Worm (Caenorhabditis elegans): ENCODE results near the gene T28A11.19.

Gene T28A11.19

DNA sequence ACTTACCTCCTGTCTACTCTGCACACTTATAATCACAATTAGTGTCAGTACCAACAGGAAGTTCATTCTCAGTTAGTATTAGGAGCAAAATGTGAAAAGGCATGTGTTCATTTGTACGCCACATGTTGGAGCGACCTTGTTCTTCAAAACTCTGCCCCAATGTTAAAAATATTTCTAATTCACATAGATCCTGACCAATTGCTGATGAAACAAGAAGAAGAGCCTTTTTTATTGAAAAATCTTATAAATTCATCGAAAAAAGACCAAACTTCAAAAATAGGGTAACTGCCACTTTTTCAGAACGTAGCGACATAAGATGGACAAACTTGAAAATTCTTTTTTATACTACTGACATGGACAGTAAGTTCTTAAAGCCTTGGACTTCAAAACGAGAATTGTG lies 3.1 kb downstream of the T28A11.19 start, which contains the start of gene T28A11.17:
Gene T28A11.17 (minus strand): TSS at position 101 of the 400 bp plus-strand sequence.
- TF ChIP-seq snpc-4 (tag; optimal IDR thresholded peaks at IDR 0.05) (no peak), nhr-23 (tag; optimal IDR thresholded peaks at IDR 0.05) (no peak), nhr-43 (tag; optimal IDR thresholded peaks at IDR 0.05; ENCODE audit: poor library complexity, severe bottlenecking) (no peak)

DNA sequence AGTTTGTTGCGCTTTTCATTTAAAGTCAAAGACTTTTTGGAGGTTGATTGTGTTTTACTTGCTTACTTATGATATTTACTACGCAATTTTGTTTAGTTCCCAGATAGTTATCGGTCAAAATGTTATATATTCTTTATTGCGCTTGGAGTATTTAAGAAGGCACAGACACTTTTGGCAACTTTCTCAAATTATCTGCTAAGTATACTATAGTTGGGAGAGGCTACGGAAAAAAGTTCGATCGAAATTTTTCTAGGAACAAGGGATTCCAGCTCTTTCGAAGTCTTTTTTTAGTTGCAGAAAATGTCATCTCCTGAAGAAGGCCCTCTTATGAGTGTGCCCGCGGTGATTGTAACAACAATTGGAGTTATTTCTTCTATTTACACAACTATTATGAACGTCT lies 9.2 kb downstream of the T28A11.19 start, which contains the start of gene srbc-5:
Gene srbc-5 (plus strand): TSS at position 301 of the 400 bp plus-strand sequence.
- TF ChIP-seq hmg-11 (tag; optimal IDR thresholded peaks at IDR 0.05) (no peak), nhr-11 (tag; optimal IDR thresholded peaks at IDR 0.05) (no peak), ceh-16 (tag; optimal IDR thresholded peaks at IDR 0.05) (no peak)

DNA sequence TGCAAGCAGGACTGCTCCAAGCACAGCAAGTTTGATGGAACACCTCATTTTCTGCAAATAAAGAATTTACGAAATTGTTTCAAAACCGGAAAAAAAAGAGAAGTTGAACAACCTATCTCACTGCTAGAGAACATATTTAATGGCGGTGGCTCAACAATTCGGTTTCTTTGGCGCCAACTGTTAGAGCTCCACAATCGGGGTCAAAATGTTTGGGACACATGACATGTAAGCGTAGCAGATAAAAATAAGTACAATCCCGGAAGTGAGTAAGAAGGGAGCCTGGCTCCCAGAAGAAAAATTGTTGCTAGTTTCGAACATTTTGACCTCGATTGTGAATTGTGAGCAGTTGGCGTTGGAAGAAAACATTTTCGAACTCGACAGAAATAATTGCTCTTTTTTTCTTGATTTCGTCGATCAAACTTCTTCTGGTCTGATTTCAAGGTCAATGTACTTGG lies 10.1 kb downstream of the T28A11.19 start, which contains the start of gene T28A11.16:
Gene T28A11.16 (minus strand): TSS at position 51 of the 455 bp plus-strand sequence.
- TF ChIP-seq ceh-28 (tag; optimal IDR thresholded peaks at IDR 0.05), result no peak
- TF ChIP-seq lin-15B (tag; optimal IDR thresholded peaks at IDR 0.05), result no peak
- TF ChIP-seq elt-2 (tag; optimal IDR thresholded peaks at IDR 0.05), result no peak
- TF ChIP-seq skn-1 (tag; optimal IDR thresholded peaks at IDR 0.05), result no peak
- TF ChIP-seq nhr-25 (tag; optimal IDR thresholded peaks at IDR 0.05), result no peak
- TF ChIP-seq nhr-11 (tag; optimal IDR thresholded peaks at IDR 0.05), result no peak
- TF ChIP-seq ztf-4 (tag; optimal IDR thresholded peaks at IDR 0.05), result no peak
- TF ChIP-seq lsy-12 (tag; optimal IDR thresholded peaks at IDR 0.05), result no peak
- no peak for TF ChIP-seq zag-1 (tag; optimal IDR thresholded peaks at IDR 0.05)
- no peak for TF ChIP-seq sea-2 (GFP tag; optimal IDR thresholded peaks at IDR 0.05)
- TF ChIP-seq nhr-23 (tag; optimal IDR thresholded peaks at IDR 0.05), result no peak
- no peak for TF ChIP-seq mdl-1 (tag; optimal IDR thresholded peaks at IDR 0.05)
- no peak for TF ChIP-seq egl-27 (tag; optimal IDR thresholded peaks at IDR 0.05)
- TF ChIP-seq nhr-28 (tag; optimal IDR thresholded peaks at IDR 0.05), result no peak
- TF ChIP-seq nhr-77 (tag; optimal IDR thresholded peaks at IDR 0.05), result no peak
- TF ChIP-seq elt-3 (tag; optimal IDR thresholded peaks at IDR 0.05), result no peak
- TF ChIP-seq ama-1 (optimal IDR thresholded peaks at IDR 0.05), result no peak

DNA sequence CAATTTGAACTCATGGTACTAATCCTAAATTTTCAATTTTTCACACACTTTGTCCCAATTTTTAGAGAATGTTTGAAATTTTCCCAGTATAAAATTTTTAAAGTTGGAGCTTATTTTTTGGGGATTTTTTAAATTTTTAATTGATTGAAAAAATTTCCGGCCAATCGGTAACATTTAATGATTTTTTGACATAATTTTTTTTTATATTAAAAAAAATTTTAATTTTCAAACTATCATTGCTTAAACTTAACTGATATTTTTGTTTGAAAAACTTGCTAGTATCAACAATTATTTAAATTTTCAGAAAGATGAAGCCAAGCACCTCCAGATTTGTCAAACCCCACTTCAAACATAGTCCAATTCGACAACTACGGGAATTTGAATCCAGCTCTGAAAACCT lies 12.0 kb downstream of the T28A11.19 start, which contains the start of gene T28A11.22:
Gene T28A11.22 (plus strand): TSS at position 301 of the 400 bp plus-strand sequence.
- TF ChIP-seq fos-1 (tag; optimal IDR thresholded peaks at IDR 0.05) (no peak), R02D3.7 (tag; optimal IDR thresholded peaks at IDR 0.05) (no peak), snpc-4 (tag; optimal IDR thresholded peaks at IDR 0.05) (no peak)

DNA sequence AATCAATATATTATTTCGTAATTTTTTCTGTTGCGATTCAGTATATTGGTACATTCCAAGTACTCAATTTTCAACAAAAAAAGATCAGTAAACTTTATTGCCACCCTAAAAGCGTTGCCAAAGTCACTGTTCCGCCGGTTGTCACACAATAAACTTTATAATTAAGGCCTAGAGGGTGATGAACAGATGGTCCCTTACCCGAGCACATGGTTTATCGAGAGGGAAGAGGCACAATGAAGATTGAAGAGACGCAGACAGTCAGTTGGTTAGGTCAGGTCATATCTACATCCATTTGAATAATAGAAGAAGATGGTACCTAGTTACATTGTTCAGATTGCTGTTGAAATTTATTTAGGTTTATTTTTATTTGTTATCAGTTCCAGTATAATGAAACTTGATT lies 12.5 kb downstream of the T28A11.19 start:
- TF ChIP-seq nhr-25 (tag; optimal IDR thresholded peaks at IDR 0.05) (no peak), egl-5 (tag; optimal IDR thresholded peaks at IDR 0.05) (no peak), lsy-12 (tag; optimal IDR thresholded peaks at IDR 0.05) (no peak), ceh-9 (tag; optimal IDR thresholded peaks at IDR 0.05) (no peak)

DNA sequence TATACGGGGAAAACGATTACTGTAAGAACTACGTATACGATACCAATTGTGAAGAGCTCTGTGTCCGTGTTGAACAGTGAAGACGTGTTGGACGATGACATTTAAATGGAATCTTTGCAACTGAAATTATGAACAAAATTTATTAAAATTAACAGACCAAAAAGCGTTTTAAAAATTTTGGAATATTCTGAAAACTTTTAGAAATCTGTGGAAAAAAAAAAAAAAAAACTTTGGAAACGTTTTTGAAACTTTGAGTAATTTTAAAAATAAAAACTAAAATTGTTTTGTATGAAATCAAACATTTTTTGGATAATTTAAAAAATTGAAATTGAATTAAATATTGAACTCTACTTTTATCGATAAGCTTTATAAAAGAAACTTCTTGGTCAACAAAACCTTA lies 13.3 kb downstream of the T28A11.19 start, which contains the start of gene srt-63:
Gene srt-63 (minus strand): TSS at position 101 of the 400 bp plus-strand sequence.
- TF ChIP-seq nhr-77 (tag; optimal IDR thresholded peaks at IDR 0.05) (no peak), nhr-25 (tag; optimal IDR thresholded peaks at IDR 0.05) (no peak), fkh-10 (GFP tag; optimal IDR thresholded peaks at IDR 0.05) (no peak), ceh-9 (tag; optimal IDR thresholded peaks at IDR 0.05) (no peak), unc-39 (tag; optimal IDR thresholded peaks at IDR 0.05) (no peak), ztf-11 (tag; optimal IDR thresholded peaks at IDR 0.05) (no peak)

DNA sequence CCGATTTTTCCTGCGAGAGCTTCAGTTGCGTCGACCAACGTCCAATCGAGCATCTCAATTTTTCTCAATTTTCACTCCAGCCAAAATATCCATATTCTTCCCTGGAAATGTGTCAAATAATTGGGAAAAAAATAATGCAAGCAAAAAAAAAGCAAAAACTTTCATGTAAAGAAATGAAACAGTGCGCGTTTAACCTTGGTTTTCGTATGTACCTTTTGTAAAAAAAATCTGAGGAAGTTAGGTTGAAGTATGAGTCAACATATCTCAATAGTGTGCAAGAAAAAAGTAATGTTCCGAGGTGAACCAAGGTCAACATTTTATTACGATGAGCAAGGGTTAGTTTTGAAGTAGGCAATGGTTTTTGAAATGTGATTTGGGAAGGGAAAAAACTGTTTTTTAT lies 19.2 kb downstream of the T28A11.19 start, which contains the start of gene T28A11.13:
Gene T28A11.13 (minus strand): TSS at position 101 of the 400 bp plus-strand sequence.
- TF ChIP-seq jun-1 (tag; optimal IDR thresholded peaks at IDR 0.05) (no peak), ceh-28 (tag; optimal IDR thresholded peaks at IDR 0.05) (no peak), nhr-67 (tag; optimal IDR thresholded peaks at IDR 0.05) (no peak), daf-12 (tag; optimal IDR thresholded peaks at IDR 0.05) (no peak), ztf-4 (tag; optimal IDR thresholded peaks at IDR 0.05) (no peak), egl-5 (tag; optimal IDR thresholded peaks at IDR 0.05) (no peak), hmg-11 (tag; optimal IDR thresholded peaks at IDR 0.05) (no peak), pha-4 (tag; optimal IDR thresholded peaks at IDR 0.05) (no peak), eor-1 (tag; optimal IDR thresholded peaks at IDR 0.05) (no peak), elt-3 (tag; optimal IDR thresholded peaks at IDR 0.05) (no peak), ztf-11 (tag; optimal IDR thresholded peaks at IDR 0.05) (no peak), tbx-2 (tag; optimal IDR thresholded peaks at IDR 0.05) (no peak), ceh-16 (tag; optimal IDR thresholded peaks at IDR 0.05) (no peak), skn-1 (tag; optimal IDR thresholded peaks at IDR 0.05) (no peak), pqm-1 (tag; optimal IDR thresholded peaks at IDR 0.05) (no peak), fkh-2 (tag; optimal IDR thresholded peaks at IDR 0.05) (no peak), nhr-12 (tag; optimal IDR thresholded peaks at IDR 0.05) (no peak), mdl-1 (tag; optimal IDR thresholded peaks at IDR 0.05) (no peak)
